Worm (Caenorhabditis elegans) whole organism, midembryonic: ENCODE measurements around the gene arrd-14.

ENCODE experiments used
- T22C8.4 ChIP-seq: fragments of 200-800 bp; sonication (Bioruptor generic); IDR thresholded peaks from 2 replicates; pipeline ENCODE4 v1.3.6; 2022; ENCODE audit warnings: missing genetic modification characterization, missing compliant biosample characterization
- cog-1 ChIP-seq: sonication (generic microtip); optimal IDR thresholded peaks from 2 replicates; lab custom pipeline; 2016; ENCODE audit warnings: missing genetic modification characterization, missing compliant biosample characterization
- flt-1 ChIP-seq: fragments of 200-800 bp; sonication (Bioruptor generic); IDR thresholded peaks from 2 replicates; pipeline ENCODE4 v1.3.6; 2022; ENCODE audit warnings: missing genetic modification characterization, missing compliant biosample characterization
- med-1 ChIP-seq: sonication (generic microtip); optimal IDR thresholded peaks from 2 replicates; lab custom pipeline; 2017; ENCODE audit warnings: missing genetic modification characterization, mild to moderate bottlenecking, missing compliant biosample characterization, antibody characterized with exemption, missing genetic modification reagents; ENCODE audit not compliant: insufficient read depth
- ref-1 ChIP-seq: fragments of 200-800 bp; sonication (Bioruptor generic); conservative IDR thresholded peaks from 2 replicates; pipeline ENCODE4 v1.3.6; 2022; ENCODE audit warnings: missing genetic modification reagents, missing genetic modification characterization, missing compliant biosample characterization
- tab-1 ChIP-seq: fragments of 200-800 bp; sonication (Bioruptor generic); IDR thresholded peaks from 2 replicates; pipeline ENCODE4 v1.3.6; 2022; ENCODE audit warnings: missing genetic modification characterization, missing compliant biosample characterization
- ztf-23 ChIP-seq: fragments of 200-800 bp; sonication (Bioruptor generic); IDR thresholded peaks from 2 replicates; pipeline ENCODE4 v1.3.6; 2022; ENCODE audit warnings: missing genetic modification reagents, missing genetic modification characterization, missing compliant biosample characterization

- TF ChIP-seq ztf-23 (GFP tag; lab: Robert Waterston, UW) (no peak), ref-1 (GFP tag; lab: Robert Waterston, UW) (no peak), tab-1 (GFP tag; lab: Robert Waterston, UW) (no peak), med-1 (no peak), cog-1 (no peak), flt-1 (GFP tag; lab: Robert Waterston, UW) (no peak), T22C8.4 (GFP tag; lab: Robert Waterston, UW) (no peak)
Observed at ce11 chrII:13786899-13787298, 34.8 kb downstream of the arrd-14 start.
